Worm (Caenorhabditis elegans): ENCODE measurements around the gene mcm-10.

DNA sequence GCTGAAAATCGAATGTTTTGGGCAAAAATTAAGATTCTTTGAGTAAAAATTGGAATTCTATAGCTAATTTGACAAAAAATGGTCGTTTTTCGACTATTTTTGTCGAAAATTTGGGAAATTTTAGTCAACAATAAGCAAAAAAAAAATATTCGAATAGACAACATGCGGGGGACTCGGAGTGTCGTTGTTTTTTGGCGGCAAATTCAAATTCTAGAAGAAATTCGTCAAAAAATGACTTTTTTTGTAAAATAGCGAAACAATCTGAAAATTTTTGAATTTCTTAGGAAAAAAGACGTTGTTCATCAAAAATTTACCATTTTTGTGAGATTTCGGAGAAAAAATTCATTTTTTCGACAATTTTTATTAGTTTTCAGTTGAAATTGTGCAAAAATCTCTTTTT, 33.7 kb upstream of the mcm-10 start:
- TF ChIP-seq elt-3 (tag; optimal IDR thresholded peaks at IDR 0.05) (no peak), pha-4 (tag; optimal IDR thresholded peaks at IDR 0.05) (no peak), nhr-237 (tag; optimal IDR thresholded peaks at IDR 0.05) (no peak), elt-1 (tag; optimal IDR thresholded peaks at IDR 0.05; ENCODE audit: borderline replicate concordance, insufficient read depth) (no peak), nhr-28 (tag; optimal IDR thresholded peaks at IDR 0.05) (no peak), nhr-76 (tag; optimal IDR thresholded peaks at IDR 0.05) (no peak), unc-39 (tag; optimal IDR thresholded peaks at IDR 0.05) (no peak), ceh-39 (tag; optimal IDR thresholded peaks at IDR 0.05) (no peak), mep-1 (tag; optimal IDR thresholded peaks at IDR 0.05) (no peak), lsy-2 (tag; optimal IDR thresholded peaks at IDR 0.05) (no peak)

Data from whole organism, mixed stage, embryonic.